Fruit fly (Drosophila melanogaster): Measurements from ENCODE around the gene nSMase.

The nSMase gene

dm6 chr3L:3249664-3249996, 30.7 kb downstream of the nSMase start:
- TF ChIP-seq CG13204 (GFP tag; optimal IDR thresholded peaks at IDR 0.05) = no peak

dm6 chr3L:3249997-3250774, 31.2 kb downstream of the nSMase start:
- 0 out of 2 replicates have a peak, but pooled peaks have one; percentile 8 for TF ChIP-seq CG12605 (GFP tag; IDR thresholded peaks at IDR 0.05)
- TF ChIP-seq CG8301 (tag; optimal IDR thresholded peaks at IDR 0.05) = peak; percentile 96
- peak; percentile 71 for TF ChIP-seq CG17806 (tag; optimal IDR thresholded peaks at IDR 0.05)
- peak; percentile 64 for TF ChIP-seq CG15710 (tag; optimal IDR thresholded peaks at IDR 0.05)
- peak; percentile 80 for TF ChIP-seq CG32121 (GFP tag; IDR thresholded peaks at IDR 0.05)
- peak; percentile 12; the same call in 1 of the 2 replicates for TF ChIP-seq rn (GFP tag; IDR thresholded peaks at IDR 0.05)
- TF ChIP-seq Pif1B (GFP tag; optimal IDR thresholded peaks at IDR 0.05) = peak; percentile 72
- peak; percentile 98 for TF ChIP-seq CG14655 (GFP tag; optimal IDR thresholded peaks at IDR 0.05)
- no peak for TF ChIP-seq gl (tag; optimal IDR thresholded peaks at IDR 0.05)
- peak; percentile 34 for TF ChIP-seq CG13204 (GFP tag; optimal IDR thresholded peaks at IDR 0.05)
- TF ChIP-seq CG10348 (GFP tag; IDR thresholded peaks at IDR 0.05) = peak; percentile 73
- TF ChIP-seq EcR (GFP tag; optimal IDR thresholded peaks at IDR 0.05) = no peak
- TF ChIP-seq Snoo (tag; optimal IDR thresholded peaks at IDR 0.05) = no peak
- TF ChIP-seq D1 (tag; optimal IDR thresholded peaks at IDR 0.05) = peak; percentile 52
- TF ChIP-seq Ets98B (GFP tag; IDR thresholded peaks at IDR 0.05) = peak; percentile 76
- peak; percentile 85 for TF ChIP-seq CG4496 (GFP tag; IDR thresholded peaks at IDR 0.05)
- TF ChIP-seq CG8159 (tag; optimal IDR thresholded peaks at IDR 0.05) = peak; percentile 63
- TF ChIP-seq Pif1A (GFP tag; optimal IDR thresholded peaks at IDR 0.05) = peak; percentile 81
- peak; percentile 78 for TF ChIP-seq fd96Ca (GFP tag; IDR thresholded peaks at IDR 0.05)
- peak; percentile 72 for TF ChIP-seq CG34367 (tag; optimal IDR thresholded peaks at IDR 0.05)
- TF ChIP-seq CG9948 (tag; optimal IDR thresholded peaks at IDR 0.05) = peak; percentile 85

- TF ChIP-seq CG34367 (tag; optimal IDR thresholded peaks at IDR 0.05) (no peak), Pif1A (GFP tag; optimal IDR thresholded peaks at IDR 0.05) (no peak), CG10348 (GFP tag; IDR thresholded peaks at IDR 0.05) (no peak), rn (GFP tag; IDR thresholded peaks at IDR 0.05) (no peak), CG8159 (tag; optimal IDR thresholded peaks at IDR 0.05) (no peak), fd96Ca (GFP tag; IDR thresholded peaks at IDR 0.05) (no peak), gl (tag; optimal IDR thresholded peaks at IDR 0.05) (no peak), Snoo (tag; optimal IDR thresholded peaks at IDR 0.05) (no peak), CG15710 (tag; optimal IDR thresholded peaks at IDR 0.05) (no peak), CG32121 (GFP tag; IDR thresholded peaks at IDR 0.05) (no peak)
These were observed 32.1 kb downstream of the nSMase start for dm6 chr3L:3250922-3251658.

- TF ChIP-seq EcR (GFP tag; optimal IDR thresholded peaks at IDR 0.05) (no peak), CG10348 (GFP tag; IDR thresholded peaks at IDR 0.05) (no peak), CG15710 (tag; optimal IDR thresholded peaks at IDR 0.05) (no peak), CG9948 (tag; optimal IDR thresholded peaks at IDR 0.05) (peak; percentile 0), D1 (tag; optimal IDR thresholded peaks at IDR 0.05) (no peak), CG4496 (GFP tag; IDR thresholded peaks at IDR 0.05) (no peak), Ets98B (GFP tag; IDR thresholded peaks at IDR 0.05) (no peak), CG34367 (tag; optimal IDR thresholded peaks at IDR 0.05) (no peak), CG13204 (GFP tag; optimal IDR thresholded peaks at IDR 0.05) (no peak), CG8159 (tag; optimal IDR thresholded peaks at IDR 0.05) (no peak), CG8301 (tag; optimal IDR thresholded peaks at IDR 0.05) (peak; percentile 9), CG32121 (GFP tag; IDR thresholded peaks at IDR 0.05) (0 out of 2 replicates have a peak, but pooled peaks have one; percentile 10), fd96Ca (GFP tag; IDR thresholded peaks at IDR 0.05) (no peak), CG14655 (GFP tag; optimal IDR thresholded peaks at IDR 0.05) (no peak), gl (tag; optimal IDR thresholded peaks at IDR 0.05) (no peak), rn (GFP tag; IDR thresholded peaks at IDR 0.05) (no peak), CG17806 (tag; optimal IDR thresholded peaks at IDR 0.05) (no peak), Pif1A (GFP tag; optimal IDR thresholded peaks at IDR 0.05) (no peak), Snoo (tag; optimal IDR thresholded peaks at IDR 0.05) (no peak), CG12605 (GFP tag; IDR thresholded peaks at IDR 0.05) (0 out of 2 replicates have a peak, but pooled peaks have one; percentile 20), Pif1B (GFP tag; optimal IDR thresholded peaks at IDR 0.05) (no peak)
These were observed 32.9 kb downstream of the nSMase start for dm6 chr3L:3251659-3252490.

- no peak for TF ChIP-seq CG12605 (GFP tag; IDR thresholded peaks at IDR 0.05)
- TF ChIP-seq EcR (GFP tag; optimal IDR thresholded peaks at IDR 0.05) = no peak
- TF ChIP-seq CG15710 (tag; optimal IDR thresholded peaks at IDR 0.05) = peak; percentile 13
- no peak for TF ChIP-seq CG4496 (GFP tag; IDR thresholded peaks at IDR 0.05)
- peak; percentile 16; the same call in 1 of the 2 replicates for TF ChIP-seq Ets98B (GFP tag; IDR thresholded peaks at IDR 0.05)
- TF ChIP-seq CG8301 (tag; optimal IDR thresholded peaks at IDR 0.05) = peak; percentile 7
- peak; percentile 11 for TF ChIP-seq CG9948 (tag; optimal IDR thresholded peaks at IDR 0.05)
- TF ChIP-seq CG32121 (GFP tag; IDR thresholded peaks at IDR 0.05) = peak; percentile 32; the same call in 1 of the 2 replicates
- TF ChIP-seq CG14655 (GFP tag; optimal IDR thresholded peaks at IDR 0.05) = peak; percentile 27
- no peak for TF ChIP-seq D1 (tag; optimal IDR thresholded peaks at IDR 0.05)
- peak; percentile 37 for TF ChIP-seq Pif1A (GFP tag; optimal IDR thresholded peaks at IDR 0.05)
- no peak for TF ChIP-seq fd96Ca (GFP tag; IDR thresholded peaks at IDR 0.05)
- TF ChIP-seq CG17806 (tag; optimal IDR thresholded peaks at IDR 0.05) = peak; percentile 5
These were observed 33.9 kb downstream of the nSMase start for dm6 chr3L:3252884-3253283.

All from whole organism, pupa.